Fruit fly (Drosophila melanogaster) whole organism, wandering third instar larva: Measurements from ENCODE around the gene RpS28-like.

Experiments
- N ChIP-seq: fragments of >200 bp; optimal IDR thresholded peaks from 2 replicates; lab custom pipeline; 2018; ENCODE audit warnings: missing biosample characterization, missing external identifiers, missing genetic modification characterization
- Rel ChIP-seq, 2 experiments: fragments of 200-800 bp; sonication (Bioruptor generic) in 1 of 2; optimal IDR thresholded peaks; 2 replicates in 1 of 2; 3 replicates in 1 of 2; lab custom pipeline; 2016 to 2019; ENCODE audit warnings: mild to moderate bottlenecking in 2 of 2, missing biosample characterization in 2 of 2, missing genetic modification characterization in 2 of 2, moderate library complexity in 1 of 2
- ey ChIP-seq: fragments of 200-800 bp; sonication (Bioruptor generic); optimal IDR thresholded peaks from 2 replicates; lab custom pipeline; 2016; ENCODE audit warnings: missing biosample characterization, missing genetic modification characterization

dm6 chr2L:9442795-9443287 is 6.2 kb downstream of the RpS28-like start:
- TF ChIP-seq Rel (GFP tag; optimal IDR thresholded peaks at IDR 0.05; lab: Kevin White, UChicago) (no peak), Rel (tag; optimal IDR thresholded peaks at IDR 0.05; lab: Kevin White, UChicago) (peak; percentile 38), ey (no peak), N (GFP tag; lab: Kevin White, UChicago) (no peak)
